Worm (Caenorhabditis elegans) whole organism, L4 larva: Measurements from ENCODE around the gene ckb-3.

ENCODE experiments used
- F26F4.8 ChIP-seq: fragments of 200-800 bp; sonication (Bioruptor generic); conservative IDR thresholded peaks from 2 replicates; pipeline ENCODE4 v1.3.6; 2022; ENCODE audit warnings: missing genetic modification characterization, missing compliant biosample characterization
- F44E2.7 ChIP-seq: fragments of 200-800 bp; sonication (Bioruptor generic); IDR thresholded peaks from 2 replicates; pipeline ENCODE4 v2.1.2; 2022; ENCODE audit warnings: missing genetic modification characterization, missing compliant biosample characterization
- Y105C5A.15 ChIP-seq: fragments of 200-800 bp; sonication (Bioruptor generic); IDR thresholded peaks from 2 replicates; pipeline ENCODE4 v1.3.6; 2022; ENCODE audit warnings: missing genetic modification characterization, missing compliant biosample characterization
- ZK337.2 ChIP-seq: fragments of 200-800 bp; sonication (Bioruptor generic); IDR thresholded peaks from 2 replicates; pipeline ENCODE4 v1.3.6; 2022; ENCODE audit warnings: missing genetic modification reagents, missing genetic modification characterization, missing compliant biosample characterization
- aha-1 ChIP-seq: fragments of 150-350 bp; peaks from one replicate; lab custom pipeline; 2014; ENCODE audit warnings: missing biosample characterization, missing genetic modification characterization
- aly-2 ChIP-seq: sonication (generic microtip); optimal IDR thresholded peaks from 2 replicates; lab custom pipeline; 2018; ENCODE audit warnings: missing biosample characterization, missing genetic modification characterization
- ceh-32 ChIP-seq: sonication (generic microtip); optimal IDR thresholded peaks from 2 replicates; lab custom pipeline; 2016; ENCODE audit warnings: mild to moderate bottlenecking, missing genetic modification characterization, missing compliant biosample characterization; ENCODE audit not compliant: poor library complexity
- ceh-44 ChIP-seq: fragments of 200-800 bp; sonication (Bioruptor generic); IDR thresholded peaks from 2 replicates; pipeline ENCODE4 v1.3.6; 2022; ENCODE audit warnings: missing genetic modification reagents, missing genetic modification characterization, missing compliant biosample characterization
- ctbp-1 ChIP-seq: fragments of 200-800 bp; sonication (Bioruptor generic); IDR thresholded peaks from 2 replicates; pipeline ENCODE4 v1.3.6; 2022; ENCODE audit warnings: missing genetic modification reagents, missing genetic modification characterization, missing compliant biosample characterization
- daf-16 ChIP-seq, 3 experiments: sonication (generic microtip); optimal IDR thresholded peaks; 2 replicates each; lab custom pipeline; 2016 to 2017; ENCODE audit warnings: missing genetic modification characterization in 3 of 3, missing genetic modification reagents in 3 of 3, mild to moderate bottlenecking in 2 of 3, missing compliant biosample characterization in 2 of 3, missing biosample characterization in 1 of 3, moderate library complexity in 1 of 3
- dmd-6 ChIP-seq: fragments of 200-800 bp; sonication (Bioruptor generic); IDR thresholded peaks from 2 replicates; pipeline ENCODE4 v1.3.6; 2022; ENCODE audit warnings: missing genetic modification reagents, missing genetic modification characterization, missing compliant biosample characterization
- dpl-1 ChIP-seq: fragments of 150-350 bp; optimal IDR thresholded peaks from 2 replicates; lab custom pipeline; 2014; ENCODE audit warnings: missing biosample characterization, missing genetic modification reagents, missing genetic modification characterization
- dve-1 ChIP-seq: sonication (generic microtip); optimal IDR thresholded peaks from 2 replicates; lab custom pipeline; 2017; ENCODE audit warnings: antibody characterized with exemption, mild to moderate bottlenecking, missing genetic modification characterization, missing compliant biosample characterization; ENCODE audit not compliant: insufficient read depth
- egl-27 ChIP-seq: sonication (generic microtip); optimal IDR thresholded peaks from 3 replicates; lab custom pipeline; 2017; ENCODE audit warnings: missing biosample characterization, missing genetic modification reagents, missing genetic modification characterization
- hlh-11 ChIP-seq: fragments of 200-800 bp; sonication (Bioruptor generic); optimal IDR thresholded peaks from 2 replicates; lab custom pipeline; 2018; ENCODE audit warnings: mild to moderate bottlenecking, missing genetic modification characterization, missing compliant biosample characterization
- hmg-1.1 ChIP-seq: fragments of 200-800 bp; sonication (Bioruptor generic); IDR thresholded peaks from 2 replicates; pipeline ENCODE4 v1.3.6; 2022; ENCODE audit warnings: missing genetic modification reagents, missing genetic modification characterization, missing compliant biosample characterization
- lin-38 ChIP-seq: fragments of 200-800 bp; sonication (Bioruptor generic); IDR thresholded peaks from 2 replicates; pipeline ENCODE4 v1.3.6; 2022; ENCODE audit warnings: missing genetic modification reagents, missing genetic modification characterization, missing compliant biosample characterization
- lsy-2 ChIP-seq, 2 experiments: fragments of 150-350 bp in 1 of 2; sonication (generic microtip) in 1 of 2; optimal IDR thresholded peaks; 2 replicates each; lab custom pipeline; 2014 to 2017; ENCODE audit warnings: missing biosample characterization in 2 of 2, missing genetic modification characterization in 2 of 2
- mdl-1 ChIP-seq, 2 experiments: fragments of 150-350 bp in 1 of 2; sonication (generic microtip) in 1 of 2; optimal IDR thresholded peaks; 2 replicates each; lab custom pipeline; 2014 to 2017; ENCODE audit warnings: missing biosample characterization in 2 of 2, missing genetic modification characterization in 2 of 2
- mdt-29 ChIP-seq: fragments of 200-800 bp; sonication (Bioruptor generic); IDR thresholded peaks from 2 replicates; pipeline ENCODE4 v1.3.6; 2022; ENCODE audit warnings: missing genetic modification reagents, missing genetic modification characterization, missing compliant biosample characterization
- mep-1 ChIP-seq: fragments of 150-350 bp; sonication (generic microtip); optimal IDR thresholded peaks from 3 replicates; lab custom pipeline; 2014; ENCODE audit warnings: missing biosample characterization, missing genetic modification characterization
- mes-2 ChIP-seq: sonication (generic microtip); optimal IDR thresholded peaks from 2 replicates; lab custom pipeline; 2016; ENCODE audit warnings: missing genotype, mild to moderate bottlenecking, missing genetic modification characterization, missing compliant biosample characterization; ENCODE audit not compliant: poor library complexity, severe bottlenecking
- mxl-3 ChIP-seq: fragments of 200-800 bp; sonication (Bioruptor generic); optimal IDR thresholded peaks from 2 replicates; lab custom pipeline; 2018; ENCODE audit warnings: mild to moderate bottlenecking, missing genetic modification characterization, missing compliant biosample characterization
- nhr-111 ChIP-seq: fragments of 200-800 bp; sonication (Bioruptor generic); optimal IDR thresholded peaks from 2 replicates; lab custom pipeline; 2018; ENCODE audit warnings: mild to moderate bottlenecking, missing genetic modification characterization, missing compliant biosample characterization
- nhr-28 ChIP-seq: fragments of 150-350 bp; optimal IDR thresholded peaks from 2 replicates; lab custom pipeline; 2014; ENCODE audit warnings: missing biosample characterization, missing genetic modification characterization
- nhr-48 ChIP-seq: sonication (generic microtip); optimal IDR thresholded peaks from 2 replicates; lab custom pipeline; 2016; ENCODE audit warnings: mild to moderate bottlenecking, missing genetic modification characterization, missing compliant biosample characterization
- nhr-6 ChIP-seq: fragments of 150-350 bp; optimal IDR thresholded peaks from 2 replicates; lab custom pipeline; 2014; ENCODE audit warnings: missing biosample characterization, missing genetic modification characterization
- pha-4 ChIP-seq, 2 experiments: fragments of 150-350 bp in 1 of 2; fragments of 200-800 bp in 1 of 2; sonication (Bioruptor generic) in 1 of 2; IDR thresholded peaks in 1 of 2; optimal IDR thresholded peaks in 1 of 2; 2 replicates each; pipeline versions ENCODE4 v1.3.6 to Lab custom; 2014 to 2022; ENCODE audit warnings: missing genetic modification characterization in 2 of 2, missing genetic modification reagents in 2 of 2, missing biosample characterization in 1 of 2, missing compliant biosample characterization in 1 of 2
- rbr-2 ChIP-seq: sonication (generic microtip); optimal IDR thresholded peaks from 2 replicates; lab custom pipeline; 2016; ENCODE audit warnings: missing genotype, missing genetic modification characterization, missing compliant biosample characterization
- snpc-1.2 ChIP-seq: fragments of 200-800 bp; sonication (Bioruptor generic); IDR thresholded peaks from 2 replicates; pipeline ENCODE4 v1.3.6; 2022; ENCODE audit warnings: missing genetic modification reagents, missing genetic modification characterization, missing compliant biosample characterization
- tag-97 ChIP-seq: fragments of 200-800 bp; sonication (Bioruptor generic); IDR thresholded peaks from 2 replicates; pipeline ENCODE4 v1.3.6; 2022; ENCODE audit warnings: missing genetic modification characterization, missing compliant biosample characterization
- unc-130 ChIP-seq: sonication (generic microtip); optimal IDR thresholded peaks from 2 replicates; lab custom pipeline; 2016; ENCODE audit warnings: missing genetic modification reagents, missing genetic modification characterization, missing compliant biosample characterization
- unc-39 ChIP-seq: sonication (generic microtip); optimal IDR thresholded peaks from 2 replicates; lab custom pipeline; 2017; ENCODE audit warnings: missing biosample characterization, missing genetic modification characterization
- unc-62 ChIP-seq, 3 experiments: fragments of 150-350 bp in 1 of 3; sonication (generic microtip); optimal IDR thresholded peaks in 2 of 3; peaks in 1 of 3; 1 replicate in 1 of 3; 2 replicates in 2 of 3; lab custom pipeline; 2014 to 2017; ENCODE audit warnings: missing biosample characterization in 3 of 3, missing genetic modification characterization in 3 of 3, missing genetic modification reagents in 3 of 3, missing genotype in 1 of 3
- ztf-7 ChIP-seq: fragments of 150-350 bp; optimal IDR thresholded peaks from 2 replicates; lab custom pipeline; 2014; ENCODE audit warnings: missing biosample characterization, missing genetic modification characterization

ckb-3 gene

ce11 chrIII:4328208-4328987 lies 42.3 kb upstream of the ckb-3 start:
- TF ChIP-seq ctbp-1 (GFP tag; lab: Robert Waterston, UW) (no peak), dmd-6 (no peak), rbr-2 (no peak), mdl-1 (tag; optimal IDR thresholded peaks at IDR 0.05; lab: Kevin White, UChicago) (peak in 1 of 2 experiments; percentile 15), ceh-44 (GFP tag; lab: Robert Waterston, UW) (no peak), pha-4 (GFP tag; IDR thresholded peaks at IDR 0.05; lab: Robert Waterston, UW) (no peak), pha-4 (tag; optimal IDR thresholded peaks at IDR 0.05; lab: Kevin White, UChicago) (no peak), hlh-11 (tag; lab: Kevin White, UChicago) (peak; percentile 10), egl-27 (no peak), nhr-28 (tag; lab: Kevin White, UChicago) (peak; percentile 65), unc-39 (no peak), aha-1 (tag; lab: Kevin White, UChicago) (peak; percentile 8), nhr-6 (tag; lab: Kevin White, UChicago) (no peak), aly-2 (no peak), snpc-1.2 (GFP tag; lab: Robert Waterston, UW) (no peak), tag-97 (GFP tag; lab: Robert Waterston, UW) (no peak), unc-130 (GFP tag; lab: Kevin White, UChicago) (no peak), hmg-1.1 (GFP tag; lab: Robert Waterston, UW) (no peak), mxl-3 (GFP tag; lab: Kevin White, UChicago) (peak; percentile 42), unc-62 (GFP tag; optimal IDR thresholded peaks at IDR 0.05 in 1 of 2; lab: Kevin White, UChicago) (peak in 1 of 2 experiments; percentile 17), unc-62 (tag; optimal IDR thresholded peaks at IDR 0.05; lab: Kevin White, UChicago) (no peak), ceh-32 (tag; lab: Kevin White, UChicago) (no peak), mep-1 (tag; lab: Kevin White, UChicago) (no peak)

- TF ChIP-seq daf-16 (GFP tag; optimal IDR thresholded peaks at IDR 0.05; lab: Kevin White, UChicago) (no peak), daf-16 (tag; optimal IDR thresholded peaks at IDR 0.05; lab: Kevin White, UChicago) (no peak), nhr-48 (tag; lab: Kevin White, UChicago) (no peak), hmg-1.1 (GFP tag; lab: Robert Waterston, UW) (no peak), F44E2.7 (GFP tag; lab: Robert Waterston, UW) (no peak), nhr-111 (GFP tag; lab: Kevin White, UChicago) (no peak)
These were observed 39.7 kb upstream of the ckb-3 start, which contains the start of gene gly-6 for ce11 chrIII:4330984-4331383. Gene gly-6, minus strand, starts transcription at chrIII:4331228.

ce11 chrIII:4332543-4333042 lies 38.1 kb upstream of the ckb-3 start, which contains the start of gene cdk-12:
Gene cdk-12, plus strand, starts transcription at chrIII:4332992.
- TF ChIP-seq mes-2 (tag; lab: Kevin White, UChicago) (peak; percentile 76), F26F4.8 (no peak), hlh-11 (tag; lab: Kevin White, UChicago) (peak; percentile 32), ZK337.2 (GFP tag; lab: Robert Waterston, UW) (no peak), nhr-6 (tag; lab: Kevin White, UChicago) (peak; percentile 15), dve-1 (peak; percentile 49), mep-1 (tag; lab: Kevin White, UChicago) (peak; percentile 42), lsy-2 (tag; optimal IDR thresholded peaks at IDR 0.05; lab: Kevin White, UChicago) (peak in 1 of 2 experiments; percentile 70), dpl-1 (GFP tag; lab: Kevin White, UChicago) (peak; percentile 45), unc-62 (GFP tag; optimal IDR thresholded peaks at IDR 0.05 in 1 of 2; lab: Kevin White, UChicago) (peak in 1 of 2 experiments; percentile 41), unc-62 (tag; optimal IDR thresholded peaks at IDR 0.05; lab: Kevin White, UChicago) (no peak), mdt-29 (GFP tag; lab: Robert Waterston, UW) (no peak), Y105C5A.15 (GFP tag; lab: Robert Waterston, UW) (no peak), pha-4 (GFP tag; IDR thresholded peaks at IDR 0.05; lab: Robert Waterston, UW) (no peak), pha-4 (tag; optimal IDR thresholded peaks at IDR 0.05; lab: Kevin White, UChicago) (peak; percentile 12), lin-38 (GFP tag; lab: Robert Waterston, UW) (0 out of 2 replicates have a peak, but pooled peaks have one; percentile 11), ztf-7 (tag; lab: Kevin White, UChicago) (no peak)
- TF ChIP-seq, all 104 proteins: peak for 10
